Worm (Caenorhabditis elegans) whole organism, midembryonic: Measurements from ENCODE around the gene ymel-1.

ENCODE experiments used
- T22C8.4 ChIP-seq: fragments of 200-800 bp; sonication (Bioruptor generic); IDR thresholded peaks from 2 replicates; pipeline ENCODE4 v1.3.6; 2022; ENCODE audit warnings: missing genetic modification characterization, missing compliant biosample characterization
- cog-1 ChIP-seq: sonication (generic microtip); optimal IDR thresholded peaks from 2 replicates; lab custom pipeline; 2016; ENCODE audit warnings: missing genetic modification characterization, missing compliant biosample characterization
- flt-1 ChIP-seq: fragments of 200-800 bp; sonication (Bioruptor generic); IDR thresholded peaks from 2 replicates; pipeline ENCODE4 v1.3.6; 2022; ENCODE audit warnings: missing genetic modification characterization, missing compliant biosample characterization
- klf-2 ChIP-seq: fragments of 200-800 bp; sonication (Bioruptor generic); conservative IDR thresholded peaks from 2 replicates; pipeline ENCODE4 v1.3.6; 2022; ENCODE audit warnings: missing genetic modification reagents, missing genetic modification characterization, missing compliant biosample characterization
- med-1 ChIP-seq: sonication (generic microtip); optimal IDR thresholded peaks from 2 replicates; lab custom pipeline; 2017; ENCODE audit warnings: missing genetic modification characterization, mild to moderate bottlenecking, missing compliant biosample characterization, antibody characterized with exemption, missing genetic modification reagents; ENCODE audit not compliant: insufficient read depth
- ref-1 ChIP-seq: fragments of 200-800 bp; sonication (Bioruptor generic); conservative IDR thresholded peaks from 2 replicates; pipeline ENCODE4 v1.3.6; 2022; ENCODE audit warnings: missing genetic modification reagents, missing genetic modification characterization, missing compliant biosample characterization
- tab-1 ChIP-seq: fragments of 200-800 bp; sonication (Bioruptor generic); IDR thresholded peaks from 2 replicates; pipeline ENCODE4 v1.3.6; 2022; ENCODE audit warnings: missing genetic modification characterization, missing compliant biosample characterization
- ztf-23 ChIP-seq: fragments of 200-800 bp; sonication (Bioruptor generic); IDR thresholded peaks from 2 replicates; pipeline ENCODE4 v1.3.6; 2022; ENCODE audit warnings: missing genetic modification reagents, missing genetic modification characterization, missing compliant biosample characterization
- ztf-29 ChIP-seq: fragments of 200-800 bp; sonication (Bioruptor generic); IDR thresholded peaks from 2 replicates; pipeline ENCODE4 v1.3.6; 2022; ENCODE audit warnings: missing genetic modification reagents, missing genetic modification characterization, missing compliant biosample characterization

ymel-1 gene

ce11 chrIII:10415822-10416221 lies at the start of gene ymel-1:
Gene ymel-1 (plus strand): TSS chrIII:10416139.
- no peak for TF ChIP-seq ref-1
- TF ChIP-seq ztf-23 (GFP tag; lab: Robert Waterston, UW): no peak
- TF ChIP-seq klf-2 (GFP tag; lab: Robert Waterston, UW): no peak
- no peak for TF ChIP-seq ztf-29 (GFP tag; lab: Robert Waterston, UW)
- no peak for TF ChIP-seq T22C8.4 (GFP tag; lab: Robert Waterston, UW)
- TF ChIP-seq cog-1 (tag; lab: Kevin White, UChicago): no peak
- TF ChIP-seq tab-1 (GFP tag; lab: Robert Waterston, UW): no peak
- TF ChIP-seq med-1 (GFP tag; lab: Kevin White, UChicago): no peak
- no peak for TF ChIP-seq flt-1 (GFP tag; lab: Robert Waterston, UW)

ce11 chrIII:10367355-10367909 lies 48.5 kb upstream of the ymel-1 start:
- TF ChIP-seq T22C8.4 (GFP tag; lab: Robert Waterston, UW): peak; percentile 32; the same call in 1 of the 2 replicates
- TF ChIP-seq ztf-29 (GFP tag; lab: Robert Waterston, UW): no peak
- TF ChIP-seq tab-1 (GFP tag; lab: Robert Waterston, UW): no peak

DNA sequence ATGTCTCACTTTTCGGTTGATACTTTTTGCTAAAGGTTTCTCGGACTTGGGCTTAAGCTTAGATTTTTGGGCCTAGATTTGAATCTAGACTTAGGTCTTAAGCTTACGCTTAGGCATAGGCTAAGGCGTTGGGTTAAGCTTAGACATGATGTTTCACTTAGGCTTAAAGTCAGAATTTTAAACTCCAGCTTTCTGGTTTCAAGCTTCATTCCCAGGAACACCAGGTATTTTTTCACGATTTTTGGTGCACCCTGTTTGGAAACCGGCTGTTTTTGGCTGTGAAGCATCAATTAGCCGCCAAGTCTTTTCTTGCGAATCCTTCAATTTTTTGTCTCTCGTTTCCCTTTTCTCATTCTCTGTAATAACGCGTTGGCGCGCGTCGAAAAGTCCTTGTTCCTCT lies 42.1 kb upstream of the ymel-1 start:
- TF ChIP-seq ztf-29 (GFP tag; lab: Robert Waterston, UW) (no peak), cog-1 (tag; lab: Kevin White, UChicago) (no peak), tab-1 (GFP tag; lab: Robert Waterston, UW) (no peak), ztf-23 (GFP tag; lab: Robert Waterston, UW) (no peak), T22C8.4 (GFP tag; lab: Robert Waterston, UW) (no peak), flt-1 (GFP tag; lab: Robert Waterston, UW) (no peak), med-1 (GFP tag; lab: Kevin White, UChicago) (no peak), klf-2 (GFP tag; lab: Robert Waterston, UW) (no peak), ref-1 (no peak)

- no peak for TF ChIP-seq ref-1
- TF ChIP-seq ztf-29 (GFP tag; lab: Robert Waterston, UW): no peak
- TF ChIP-seq med-1 (GFP tag; lab: Kevin White, UChicago): no peak
- TF ChIP-seq cog-1 (tag; lab: Kevin White, UChicago): no peak
- no peak for TF ChIP-seq tab-1 (GFP tag; lab: Robert Waterston, UW)
- TF ChIP-seq klf-2 (GFP tag; lab: Robert Waterston, UW): no peak
- no peak for TF ChIP-seq ztf-23 (GFP tag; lab: Robert Waterston, UW)
- no peak for TF ChIP-seq flt-1 (GFP tag; lab: Robert Waterston, UW)
- TF ChIP-seq T22C8.4 (GFP tag; lab: Robert Waterston, UW): no peak
These were observed 39.9 kb upstream of the ymel-1 start for ce11 chrIII:10376041-10376440.

DNA sequence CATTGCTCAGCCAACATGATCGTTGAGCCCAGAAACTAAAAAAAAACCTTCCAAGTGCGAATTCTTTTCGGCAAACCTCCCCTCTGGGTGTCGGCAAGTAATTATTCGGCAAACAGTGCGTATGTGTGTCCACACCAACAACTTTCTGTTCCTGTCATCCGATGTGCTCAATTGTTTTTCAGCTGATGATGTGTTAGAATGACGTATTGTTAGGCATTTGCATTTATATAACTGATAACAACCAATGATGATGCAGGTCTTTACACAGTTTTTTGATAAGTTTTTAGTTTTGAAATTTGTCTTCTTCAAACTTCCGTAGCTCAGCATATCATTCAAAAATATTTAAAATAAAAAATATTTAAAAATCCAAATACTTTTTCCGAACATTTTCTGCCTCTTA lies 37.0 kb upstream of the ymel-1 start:
- TF ChIP-seq cog-1 (tag; lab: Kevin White, UChicago): no peak
- TF ChIP-seq T22C8.4 (GFP tag; lab: Robert Waterston, UW): no peak
- TF ChIP-seq ztf-29 (GFP tag; lab: Robert Waterston, UW): no peak
- TF ChIP-seq ref-1: no peak
- TF ChIP-seq klf-2 (GFP tag; lab: Robert Waterston, UW): no peak
- TF ChIP-seq tab-1 (GFP tag; lab: Robert Waterston, UW): no peak
- TF ChIP-seq ztf-23 (GFP tag; lab: Robert Waterston, UW): no peak
- no peak for TF ChIP-seq med-1 (GFP tag; lab: Kevin White, UChicago)
- TF ChIP-seq flt-1 (GFP tag; lab: Robert Waterston, UW): no peak

DNA sequence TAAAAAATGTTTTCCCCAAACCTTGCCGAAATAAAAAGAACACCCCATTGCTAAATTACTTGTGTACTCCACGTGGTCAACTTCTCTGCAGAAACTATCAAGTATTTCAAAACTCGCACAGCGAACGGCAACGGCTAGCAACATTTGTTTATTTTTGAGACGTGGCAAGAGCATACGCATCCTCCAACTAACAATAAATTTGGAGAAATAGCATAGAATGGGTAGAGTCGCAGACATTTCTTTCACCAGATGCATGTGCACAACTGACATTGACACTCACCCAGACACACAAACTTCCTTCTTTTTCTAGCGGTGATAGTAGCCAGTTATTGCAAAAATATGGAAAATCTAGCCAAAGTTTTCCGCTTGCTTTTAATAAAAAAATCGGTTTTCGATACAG lies 36.3 kb upstream of the ymel-1 start:
- TF ChIP-seq ref-1 (no peak), T22C8.4 (GFP tag; lab: Robert Waterston, UW) (no peak), med-1 (GFP tag; lab: Kevin White, UChicago) (no peak), ztf-23 (GFP tag; lab: Robert Waterston, UW) (no peak), klf-2 (GFP tag; lab: Robert Waterston, UW) (no peak), flt-1 (GFP tag; lab: Robert Waterston, UW) (no peak), ztf-29 (GFP tag; lab: Robert Waterston, UW) (no peak), cog-1 (tag; lab: Kevin White, UChicago) (no peak), tab-1 (GFP tag; lab: Robert Waterston, UW) (no peak)

- TF ChIP-seq klf-2 (GFP tag; lab: Robert Waterston, UW): no peak
- TF ChIP-seq T22C8.4 (GFP tag; lab: Robert Waterston, UW): no peak
- TF ChIP-seq flt-1 (GFP tag; lab: Robert Waterston, UW): no peak
- TF ChIP-seq ref-1: no peak
- TF ChIP-seq ztf-29 (GFP tag; lab: Robert Waterston, UW): no peak
- TF ChIP-seq ztf-23 (GFP tag; lab: Robert Waterston, UW): no peak
- no peak for TF ChIP-seq med-1 (GFP tag; lab: Kevin White, UChicago)
- TF ChIP-seq tab-1 (GFP tag; lab: Robert Waterston, UW): no peak
- no peak for TF ChIP-seq cog-1 (tag; lab: Kevin White, UChicago)
These were observed 35.3 kb upstream of the ymel-1 start for ce11 chrIII:10380640-10381039.

DNA sequence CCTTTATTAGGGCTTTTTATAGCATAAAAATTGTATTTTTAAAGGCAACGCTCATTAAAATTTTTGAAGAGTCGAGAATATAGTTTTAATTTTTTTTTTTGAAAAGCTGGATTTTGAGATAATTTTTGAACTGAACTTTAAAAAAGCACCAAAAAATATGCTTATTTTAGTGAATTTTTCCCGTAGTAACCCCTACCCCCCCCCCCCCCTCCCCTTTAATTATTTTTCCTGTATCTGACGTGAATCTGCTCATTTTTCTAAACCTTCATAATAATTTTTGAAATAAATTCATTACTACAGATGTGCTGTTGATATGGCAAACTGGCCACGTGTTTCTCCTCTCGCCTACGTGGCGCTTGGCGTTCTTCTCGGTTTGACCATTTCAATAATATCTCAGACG lies 34.5 kb upstream of the ymel-1 start, which contains the start of gene C38H2.2:
Gene C38H2.2, plus strand, starts transcription at position 301 of the 400 bp plus-strand sequence.
- TF ChIP-seq med-1 (GFP tag; lab: Kevin White, UChicago) (no peak), klf-2 (GFP tag; lab: Robert Waterston, UW) (no peak), ref-1 (no peak), T22C8.4 (GFP tag; lab: Robert Waterston, UW) (no peak), flt-1 (GFP tag; lab: Robert Waterston, UW) (no peak)

ce11 chrIII:10383804-10384203 lies 32.1 kb upstream of the ymel-1 start:
- TF ChIP-seq klf-2 (GFP tag; lab: Robert Waterston, UW) (no peak), flt-1 (GFP tag; lab: Robert Waterston, UW) (no peak), med-1 (GFP tag; lab: Kevin White, UChicago) (no peak), tab-1 (GFP tag; lab: Robert Waterston, UW) (no peak), ztf-29 (GFP tag; lab: Robert Waterston, UW) (no peak), ztf-23 (GFP tag; lab: Robert Waterston, UW) (no peak), T22C8.4 (GFP tag; lab: Robert Waterston, UW) (no peak), ref-1 (no peak), cog-1 (tag; lab: Kevin White, UChicago) (no peak)
